Worm (Caenorhabditis elegans) whole organism, early embryonic: ENCODE results near the gene C08F11.3.

Experiments
- ama-1 ChIP-seq: fragments of 150-350 bp; optimal IDR thresholded peaks from 2 replicates; lab custom pipeline; 2014
- flt-1 ChIP-seq: fragments of 200-800 bp; sonication (Bioruptor generic); IDR thresholded peaks from 2 replicates; pipeline ENCODE4 v1.3.6; 2022; ENCODE audit warnings: missing genetic modification characterization, missing compliant biosample characterization
- scrt-1 ChIP-seq: fragments of 200-800 bp; sonication (Bioruptor generic); IDR thresholded peaks from 2 replicates; pipeline ENCODE4 v1.3.6; 2022; ENCODE audit warnings: missing genetic modification characterization, missing compliant biosample characterization

DNA sequence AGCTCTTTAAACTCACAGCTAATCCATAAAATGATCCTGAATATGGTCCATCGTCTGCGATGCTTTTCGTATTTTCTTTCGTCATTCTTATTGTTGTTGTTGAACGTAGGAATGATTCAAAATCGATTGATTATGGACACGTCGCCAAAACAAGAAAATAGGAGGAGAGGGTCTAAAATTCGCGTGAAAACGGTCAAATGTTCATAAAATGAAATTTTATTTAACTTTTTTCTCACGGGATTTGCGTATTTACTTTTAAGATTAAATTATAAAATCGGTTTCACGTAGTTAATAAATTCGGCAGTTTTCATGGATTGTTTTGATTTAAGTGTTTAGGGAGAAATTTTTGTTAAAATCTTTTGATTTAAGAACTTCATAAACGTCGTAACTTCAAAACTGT lies 29.8 kb downstream of the C08F11.3 start, which contains the start of gene C08F11.10:
- TF ChIP-seq ama-1 (lab: Kevin White, UChicago) (no peak), scrt-1 (GFP tag; lab: Robert Waterston, UW) (no peak), flt-1 (GFP tag; lab: Robert Waterston, UW) (no peak)
